Worm (Caenorhabditis elegans): ENCODE data around the gene cyp-34A5.

The cyp-34A5 gene

ce11 chrV:3913131-3913530 lies 44.4 kb downstream of the cyp-34A5 start:
- TF ChIP-seq ceh-13 (GFP tag; optimal IDR thresholded peaks at IDR 0.05), result no peak
- no peak for TF ChIP-seq sea-1 (GFP tag; conservative IDR thresholded peaks at IDR 0.05)
- no peak for TF ChIP-seq ama-1 (optimal IDR thresholded peaks at IDR 0.05)
- TF ChIP-seq tbx-37 (GFP tag; conservative IDR thresholded peaks at IDR 0.05), result no peak
- no peak for TF ChIP-seq ets-7 (tag; optimal IDR thresholded peaks at IDR 0.05)
- no peak for TF ChIP-seq flt-1 (GFP tag; IDR thresholded peaks at IDR 0.05)
- TF ChIP-seq F13C5.2 (tag; optimal IDR thresholded peaks at IDR 0.05), result no peak
- no peak for TF ChIP-seq B0310.2 (tag; optimal IDR thresholded peaks at IDR 0.05)
- TF ChIP-seq hmbx-1 (tag; optimal IDR thresholded peaks at IDR 0.05), result no peak
- no peak for TF ChIP-seq hnd-1 (tag; optimal IDR thresholded peaks at IDR 0.05)
- no peak for TF ChIP-seq hmg-4 (GFP tag; optimal IDR thresholded peaks at IDR 0.05)

- no peak for TF ChIP-seq flt-1 (GFP tag; IDR thresholded peaks at IDR 0.05)
- no peak for TF ChIP-seq sea-1 (GFP tag; conservative IDR thresholded peaks at IDR 0.05)
- TF ChIP-seq ceh-36 (tag; optimal IDR thresholded peaks at IDR 0.05), result no peak
- no peak for TF ChIP-seq hmg-4 (GFP tag; optimal IDR thresholded peaks at IDR 0.05)
- no peak for TF ChIP-seq aly-1 (tag; optimal IDR thresholded peaks at IDR 0.05)
- no peak for TF ChIP-seq ets-7 (tag; optimal IDR thresholded peaks at IDR 0.05)
- TF ChIP-seq pes-1 (GFP tag; IDR thresholded peaks at IDR 0.05), result no peak
- no peak for TF ChIP-seq tbx-11 (GFP tag; IDR thresholded peaks at IDR 0.05)
- TF ChIP-seq F13C5.2 (tag; optimal IDR thresholded peaks at IDR 0.05), result no peak
Observed at ce11 chrV:3912472-3912871, 45.0 kb downstream of the cyp-34A5 start, which contains the start of gene srx-68. TSS of gene srx-68 (plus strand) at chrV:3912772.

- TF ChIP-seq F13C5.2 (tag; optimal IDR thresholded peaks at IDR 0.05), result no peak
- TF ChIP-seq ceh-36 (tag; optimal IDR thresholded peaks at IDR 0.05), result no peak
- no peak for TF ChIP-seq tra-4 (tag; optimal IDR thresholded peaks at IDR 0.05)
- no peak for TF ChIP-seq ets-7 (tag; optimal IDR thresholded peaks at IDR 0.05)
Observed at ce11 chrV:3905841-3906240, 51.7 kb downstream of the cyp-34A5 start, which contains the start of gene nhr-156. TSS of gene nhr-156 (plus strand) at chrV:3906106.
